Fruit fly (Drosophila melanogaster): Measurements from ENCODE around the gene laza.

The laza gene

DNA sequence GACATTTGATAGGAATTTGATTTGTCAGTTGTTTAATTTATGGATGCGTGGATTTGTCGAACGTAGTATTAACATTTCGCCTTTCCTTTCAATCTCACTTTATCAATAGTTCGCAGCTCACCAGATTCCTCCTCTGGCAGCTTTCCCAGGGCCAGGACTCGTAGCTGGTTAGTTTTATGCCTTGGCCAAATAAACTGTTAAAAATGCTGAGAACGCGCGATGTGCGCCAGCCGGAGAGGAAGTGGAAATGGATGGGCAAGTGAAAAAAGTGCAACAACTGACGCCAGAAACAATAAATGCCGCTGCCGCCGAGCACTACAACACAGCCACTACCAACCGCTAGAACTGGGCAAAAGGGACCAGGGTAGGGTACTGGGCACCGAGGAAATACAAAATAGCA lies 22.5 kb upstream of the laza start:
- TF ChIP-seq Sox15 (GFP tag; optimal IDR thresholded peaks at IDR 0.05) (no peak), fkh (GFP tag; optimal IDR thresholded peaks at IDR 0.05) (no peak), CG16779 (tag; optimal IDR thresholded peaks at IDR 0.05) (no peak), CG6163 (GFP tag; IDR thresholded peaks at IDR 0.05) (no peak), CG11294 (GFP tag; IDR thresholded peaks at IDR 0.05) (no peak), lz (GFP tag; optimal IDR thresholded peaks at IDR 0.05) (no peak), CG32006 (GFP tag; optimal IDR thresholded peaks at IDR 0.05) (no peak), Hr4 (GFP tag; optimal IDR thresholded peaks at IDR 0.05) (no peak), CG15336 (GFP tag; IDR thresholded peaks at IDR 0.05) (no peak), CG7368 (GFP tag; optimal IDR thresholded peaks at IDR 0.05) (no peak), CG31627 (GFP tag; optimal IDR thresholded peaks at IDR 0.05) (no peak), CG6276 (GFP tag; optimal IDR thresholded peaks at IDR 0.05) (no peak)

- TF ChIP-seq svp (GFP tag) (peak; percentile 97), CG6276 (GFP tag; optimal IDR thresholded peaks at IDR 0.05) (no peak), Hr39 (GFP tag; optimal IDR thresholded peaks at IDR 0.05) (no peak), vri (GFP tag; optimal IDR thresholded peaks at IDR 0.05) (peak; percentile 29), dac (GFP tag; optimal IDR thresholded peaks at IDR 0.05) (no peak)
Observed at dm6 chr3L:22474081-22474845, 13.3 kb upstream of the laza start, which contains the start of gene CG11425. TSS of gene CG11425 (plus strand) at chr3L:22474795.

dm6 chr3L:22471586-22472291 lies 10.8 kb upstream of the laza start:
- TF ChIP-seq CG15336 (GFP tag; IDR thresholded peaks at IDR 0.05), result 0 out of 2 replicates have a peak, but pooled peaks have one; percentile 11
- peak; percentile 2 for TF ChIP-seq CG8632 (GFP tag; optimal IDR thresholded peaks at IDR 0.05)
- TF ChIP-seq CG6163 (GFP tag; IDR thresholded peaks at IDR 0.05), result peak; percentile 34; the same call in 1 of the 3 replicates
- no peak for TF ChIP-seq Blimp-1 (GFP tag; optimal IDR thresholded peaks at IDR 0.05)
- 0 out of 3 replicates have a peak, but pooled peaks have one; percentile 39 for TF ChIP-seq eg (GFP tag; IDR thresholded peaks at IDR 0.05)
- no peak for TF ChIP-seq Sox15 (GFP tag; optimal IDR thresholded peaks at IDR 0.05)
- peak; percentile 37 for TF ChIP-seq fkh (GFP tag; optimal IDR thresholded peaks at IDR 0.05)
- peak; percentile 52 for TF ChIP-seq CG32006 (GFP tag; optimal IDR thresholded peaks at IDR 0.05)

DNA sequence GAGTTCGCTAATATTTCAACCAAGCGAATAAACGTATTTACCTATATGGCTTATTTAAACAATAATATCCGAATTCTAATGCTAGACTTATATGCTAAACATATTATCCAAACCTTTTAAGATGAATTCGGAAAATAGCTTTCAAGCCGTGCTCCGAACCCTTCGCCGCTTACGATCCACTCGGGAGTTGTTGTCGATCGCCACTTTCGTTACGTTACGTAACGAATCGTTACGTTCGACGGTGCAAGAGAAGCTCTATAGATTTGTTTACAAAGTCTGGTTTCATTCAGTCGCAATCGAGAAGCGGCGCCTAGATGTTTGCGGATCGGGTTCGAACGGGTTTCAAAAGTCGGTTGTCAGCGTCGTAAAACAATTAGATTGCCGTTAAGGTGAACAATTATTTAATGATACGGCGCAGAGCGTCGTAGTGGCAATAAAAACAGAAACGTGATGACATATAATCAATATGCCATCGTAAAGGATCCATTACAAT lies 9.4 kb upstream of the laza start, which contains the start of gene CG11426:
TSS of gene CG11426 (plus strand) at position 258 of the 493 bp plus-strand sequence.
- TF ChIP-seq CG6854 (GFP tag; optimal IDR thresholded peaks at IDR 0.05) (no peak), fkh (GFP tag; optimal IDR thresholded peaks at IDR 0.05) (peak; percentile 33), dsx (GFP tag; optimal IDR thresholded peaks at IDR 0.05; ENCODE audit: poor library complexity, severe bottlenecking) (peak; percentile 67), CG34406 (GFP tag; optimal IDR thresholded peaks at IDR 0.05) (no peak)

dm6 chr3L:22468562-22468961 lies 7.6 kb upstream of the laza start, which contains the start of gene CG11437:
TSS of gene CG11437 (plus strand) at chr3L:22468862.
- no peak for TF ChIP-seq eg (GFP tag; IDR thresholded peaks at IDR 0.05)
- TF ChIP-seq fkh (GFP tag; optimal IDR thresholded peaks at IDR 0.05), result no peak
- TF ChIP-seq CG7368 (GFP tag; optimal IDR thresholded peaks at IDR 0.05), result no peak
- no peak for TF ChIP-seq Hr39 (GFP tag; optimal IDR thresholded peaks at IDR 0.05)
- no peak for TF ChIP-seq CG1621 (tag; optimal IDR thresholded peaks at IDR 0.05)
- no peak for TF ChIP-seq CG6854 (GFP tag; optimal IDR thresholded peaks at IDR 0.05)
- no peak for TF ChIP-seq CG16779 (tag; optimal IDR thresholded peaks at IDR 0.05)
- no peak for TF ChIP-seq CG31627 (GFP tag; optimal IDR thresholded peaks at IDR 0.05)
- TF ChIP-seq CG34406 (GFP tag; optimal IDR thresholded peaks at IDR 0.05), result no peak
- no peak for TF ChIP-seq Ets96B (tag; optimal IDR thresholded peaks at IDR 0.05)

dm6 chr3L:22466403-22466942 lies 5.5 kb upstream of the laza start:
- peak; percentile 16 for TF ChIP-seq CG11902 (GFP tag; optimal IDR thresholded peaks at IDR 0.05)
- no peak for TF ChIP-seq CG16779 (tag; optimal IDR thresholded peaks at IDR 0.05)
- peak; percentile 43 to 84 for TF ChIP-seq salr (GFP tag; optimal IDR thresholded peaks at IDR 0.05)
- TF ChIP-seq Hr4 (GFP tag; optimal IDR thresholded peaks at IDR 0.05), result peak; percentile 41
- peak; percentile 26 for TF ChIP-seq dsx (GFP tag; optimal IDR thresholded peaks at IDR 0.05; ENCODE audit: poor library complexity, severe bottlenecking)
- peak; percentile 44 for TF ChIP-seq Lpt (GFP tag; optimal IDR thresholded peaks at IDR 0.05)
- no peak for TF ChIP-seq CG6854 (GFP tag; optimal IDR thresholded peaks at IDR 0.05)
- peak; percentile 24 for TF ChIP-seq CG8319 (GFP tag; optimal IDR thresholded peaks at IDR 0.05)
- TF ChIP-seq Blimp-1 (GFP tag; optimal IDR thresholded peaks at IDR 0.05), result no peak
- TF ChIP-seq CG3919 (GFP tag; optimal IDR thresholded peaks at IDR 0.05), result peak; percentile 50
- peak; percentile 48 for TF ChIP-seq cyc (GFP tag; optimal IDR thresholded peaks at IDR 0.05)
- peak; percentile 51 for TF ChIP-seq Ets96B (tag; optimal IDR thresholded peaks at IDR 0.05)
- no peak for TF ChIP-seq CG8632 (GFP tag; optimal IDR thresholded peaks at IDR 0.05)
- TF ChIP-seq CG3032 (tag; optimal IDR thresholded peaks at IDR 0.05), result peak; percentile 34
- TF ChIP-seq CG9139 (GFP tag; optimal IDR thresholded peaks at IDR 0.05), result no peak
- peak; percentile 43 for TF ChIP-seq pdm3 (GFP tag; optimal IDR thresholded peaks at IDR 0.05)
- TF ChIP-seq Smox (GFP tag; optimal IDR thresholded peaks at IDR 0.05), result peak; percentile 50
- peak; percentile 47 for TF ChIP-seq acj6 (GFP tag; optimal IDR thresholded peaks at IDR 0.05)

All from whole organism, prepupa.